Fruit fly (Drosophila melanogaster): Measurements from ENCODE around the gene CG12814.
A peak's percentile ranks its signal among the peaks of the same experiment; 100 is the strongest.

DNA sequence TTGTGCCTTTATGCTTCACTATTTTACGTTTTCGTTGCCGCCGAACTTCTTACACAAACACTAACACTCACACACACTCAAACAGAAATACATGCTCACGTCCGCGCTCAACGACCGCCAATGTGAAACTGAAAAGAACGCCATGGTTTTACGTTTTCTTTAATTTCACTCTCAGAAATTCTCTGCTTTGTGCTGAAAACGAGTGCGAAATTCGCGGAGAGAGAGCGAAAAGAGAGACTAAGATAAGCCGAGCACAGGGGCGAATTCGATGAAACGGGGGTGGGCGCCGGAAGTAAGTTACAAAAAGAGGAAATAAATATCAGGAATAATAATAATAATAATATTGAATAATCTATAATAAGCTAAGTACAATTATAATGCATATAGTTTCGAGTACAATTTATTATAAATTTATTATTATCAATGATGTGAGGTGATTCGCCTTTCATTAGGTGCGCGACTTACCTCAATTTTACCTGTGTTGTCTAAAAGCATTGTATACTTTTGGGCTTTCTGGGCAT is 19.0 kb downstream of the CG12814 start, which contains the start of gene Best1:
- TF ChIP-seq cnc (optimal IDR thresholded peaks at IDR 0.05) (no peak), Hr96 (GFP tag; optimal IDR thresholded peaks at IDR 0.05) (peak; percentile 68), CG33017 (tag; optimal IDR thresholded peaks at IDR 0.05) (peak; percentile 93), Clk (GFP tag; optimal IDR thresholded peaks at IDR 0.05) (peak; percentile 69), CG14711 (tag; optimal IDR thresholded peaks at IDR 0.05) (peak; percentile 90)

All from whole organism, adult.